Worm (Caenorhabditis elegans) whole organism, early embryonic: Measurements from ENCODE around the gene srh-19.

ENCODE experiments used
- aly-1 ChIP-seq: sonication (generic microtip); optimal IDR thresholded peaks from 2 replicates; lab custom pipeline; 2016; ENCODE audit warnings: missing genetic modification characterization, missing compliant biosample characterization
- ama-1 ChIP-seq: fragments of 150-350 bp; optimal IDR thresholded peaks from 2 replicates; lab custom pipeline; 2014
- ceh-13 ChIP-seq: fragments of 200-800 bp; sonication (Bioruptor generic); optimal IDR thresholded peaks from 2 replicates; lab custom pipeline; 2018; ENCODE audit warnings: mild to moderate bottlenecking, missing genetic modification characterization, missing compliant biosample characterization
- ceh-36 ChIP-seq: sonication (generic microtip); optimal IDR thresholded peaks from 2 replicates; lab custom pipeline; 2016; ENCODE audit warnings: missing genetic modification characterization, inconsistent platforms, missing compliant biosample characterization
- flt-1 ChIP-seq: fragments of 200-800 bp; sonication (Bioruptor generic); IDR thresholded peaks from 2 replicates; pipeline ENCODE4 v1.3.6; 2022; ENCODE audit warnings: missing genetic modification characterization, missing compliant biosample characterization
- scrt-1 ChIP-seq: fragments of 200-800 bp; sonication (Bioruptor generic); IDR thresholded peaks from 2 replicates; pipeline ENCODE4 v1.3.6; 2022; ENCODE audit warnings: missing genetic modification characterization, missing compliant biosample characterization
- sea-1 ChIP-seq: fragments of 200-800 bp; sonication (Bioruptor generic); conservative IDR thresholded peaks from 2 replicates; pipeline ENCODE4 v1.3.6; 2022; ENCODE audit warnings: missing genetic modification characterization, missing compliant biosample characterization
- tbx-37 ChIP-seq: fragments of 200-800 bp; sonication (Bioruptor generic); conservative IDR thresholded peaks from 2 replicates; pipeline ENCODE4 v1.3.6; 2022; ENCODE audit warnings: missing genetic modification reagents, missing genetic modification characterization, missing compliant biosample characterization
- tra-4 ChIP-seq: sonication (generic microtip); optimal IDR thresholded peaks from 2 replicates; lab custom pipeline; 2017; ENCODE audit warnings: missing genetic modification characterization, missing compliant biosample characterization

DNA sequence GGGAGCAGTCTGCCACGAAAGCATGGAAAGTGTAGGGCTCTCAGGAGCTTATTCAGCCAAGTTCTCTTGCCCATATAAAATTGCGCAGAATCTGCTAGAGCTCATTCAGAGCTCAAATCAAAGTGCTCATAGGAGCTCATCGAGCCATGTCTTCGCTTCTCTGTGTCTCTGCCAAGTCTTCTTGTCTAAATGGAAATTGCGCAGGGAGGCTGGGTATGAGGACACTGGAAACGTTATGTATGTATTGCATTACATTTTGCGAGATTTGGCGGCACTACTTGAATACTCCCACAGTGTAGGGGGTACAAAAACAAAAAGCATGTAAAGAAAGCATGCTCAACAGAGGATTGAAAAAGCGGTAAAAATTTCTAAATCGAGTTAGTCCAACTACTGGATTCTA, 24.2 kb downstream of the srh-19 start:
- TF ChIP-seq tbx-37 (no peak), aly-1 (no peak), flt-1 (GFP tag; lab: Robert Waterston, UW) (no peak), ama-1 (lab: Kevin White, UChicago) (no peak), ceh-13 (GFP tag; lab: Kevin White, UChicago) (no peak), scrt-1 (GFP tag; lab: Robert Waterston, UW) (no peak), ceh-36 (tag; lab: Kevin White, UChicago) (no peak), sea-1 (no peak), tra-4 (tag; lab: Kevin White, UChicago) (no peak)
